Fruit fly (Drosophila melanogaster) whole organism, prepupa: Measurements from ENCODE around the gene Wwox.

Experiments used
- CG10631 ChIP-seq: fragments of 200-800 bp; sonication (Bioruptor generic); optimal IDR thresholded peaks from 2 replicates; lab custom pipeline; 2016; ENCODE audit warnings: missing biosample characterization, missing genetic modification characterization
- CG10669 ChIP-seq: fragments of 200-800 bp; sonication (Bioruptor generic); optimal IDR thresholded peaks from 3 replicates; lab custom pipeline; 2018; ENCODE audit warnings: missing biosample characterization, mild to moderate bottlenecking, missing genetic modification characterization, moderate library complexity
- CG11294 ChIP-seq: fragments of 200-800 bp; sonication (Bioruptor generic); IDR thresholded peaks from 2 replicates; pipeline ENCODE4 v1.3.6; 2022; ENCODE audit warnings: missing biosample characterization, missing genetic modification characterization
- CG15336 ChIP-seq: fragments of 200-800 bp; sonication (Bioruptor generic); IDR thresholded peaks from 2 replicates; pipeline ENCODE4 v1.3.6; 2022; ENCODE audit warnings: missing biosample characterization, missing genetic modification characterization
- CG1621 ChIP-seq: fragments of 200-800 bp; sonication (Bioruptor generic); optimal IDR thresholded peaks from 3 replicates; lab custom pipeline; 2018; ENCODE audit warnings: missing biosample characterization, mild to moderate bottlenecking, missing genetic modification characterization
- CG3032 ChIP-seq: fragments of 200-800 bp; optimal IDR thresholded peaks from 2 replicates; lab custom pipeline; 2019; ENCODE audit warnings: missing biosample characterization, mild to moderate bottlenecking, missing genetic modification characterization, moderate library complexity
- CG31627 ChIP-seq: fragments of 200-800 bp; sonication (Bioruptor generic); optimal IDR thresholded peaks from 3 replicates; lab custom pipeline; 2016; ENCODE audit warnings: missing biosample characterization, missing genetic modification characterization
- CG32006 ChIP-seq: fragments of 200-800 bp; sonication (Bioruptor generic); optimal IDR thresholded peaks from 3 replicates; lab custom pipeline; 2017; ENCODE audit warnings: missing biosample characterization, mild to moderate bottlenecking, missing genetic modification characterization
- CG34406 ChIP-seq: fragments of 200-800 bp; sonication (Bioruptor generic); optimal IDR thresholded peaks from 3 replicates; lab custom pipeline; 2016; ENCODE audit warnings: missing biosample characterization, missing genetic modification characterization
- CG3919 ChIP-seq: fragments of 200-800 bp; sonication (Bioruptor generic); optimal IDR thresholded peaks from 3 replicates; lab custom pipeline; 2016; ENCODE audit warnings: missing biosample characterization, missing genetic modification characterization
- CG4318 ChIP-seq: fragments of 200-800 bp; sonication (Bioruptor generic); optimal IDR thresholded peaks from 3 replicates; lab custom pipeline; 2017; ENCODE audit warnings: missing biosample characterization, mild to moderate bottlenecking, missing genetic modification characterization
- CG6163 ChIP-seq: fragments of 200-800 bp; sonication (Bioruptor generic); IDR thresholded peaks from 3 replicates; pipeline ENCODE4 v1.3.6; 2022; ENCODE audit warnings: missing biosample characterization, missing genetic modification characterization
- CG6276 ChIP-seq: fragments of 200-800 bp; sonication (Bioruptor generic); optimal IDR thresholded peaks from 2 replicates; lab custom pipeline; 2017; ENCODE audit warnings: missing biosample characterization, mild to moderate bottlenecking, missing genetic modification characterization
- CG6792 ChIP-seq: fragments of 200-800 bp; sonication (Bioruptor generic); optimal IDR thresholded peaks from 3 replicates; lab custom pipeline; 2016; ENCODE audit warnings: missing biosample characterization, missing genetic modification characterization
- CG6808 ChIP-seq: fragments of 200-800 bp; sonication (Bioruptor generic); optimal IDR thresholded peaks from 3 replicates; lab custom pipeline; 2017; ENCODE audit warnings: missing biosample characterization, missing genetic modification characterization, mild to moderate bottlenecking, moderate library complexity, missing genetic modification reagents
- CG6854 ChIP-seq: fragments of 200-800 bp; sonication (Bioruptor generic); optimal IDR thresholded peaks from 2 replicates; lab custom pipeline; 2017; ENCODE audit warnings: missing biosample characterization, mild to moderate bottlenecking, missing genetic modification characterization
- CG7368 ChIP-seq: fragments of 200-800 bp; sonication (Bioruptor generic); optimal IDR thresholded peaks from 3 replicates; lab custom pipeline; 2016; ENCODE audit warnings: missing biosample characterization, missing genetic modification characterization
- CG8119 ChIP-seq: fragments of 200-800 bp; sonication (Bioruptor generic); IDR thresholded peaks from 3 replicates; pipeline ENCODE4 v1.3.6; 2022; ENCODE audit warnings: missing biosample characterization, missing genetic modification characterization
- CG8319 ChIP-seq: fragments of 200-800 bp; sonication (Bioruptor generic); optimal IDR thresholded peaks from 3 replicates; lab custom pipeline; 2016; ENCODE audit warnings: missing biosample characterization, missing genetic modification characterization
- CG9139 ChIP-seq: fragments of 200-800 bp; sonication (Bioruptor generic); optimal IDR thresholded peaks from 3 replicates; lab custom pipeline; 2017; ENCODE audit warnings: missing biosample characterization, mild to moderate bottlenecking, missing genetic modification characterization
- Eip75B ChIP-seq: fragments of 200-800 bp; sonication (Bioruptor generic); optimal IDR thresholded peaks from 3 replicates; lab custom pipeline; 2016; ENCODE audit warnings: missing biosample characterization, missing genetic modification characterization
- Eip78C ChIP-seq: fragments of 200-800 bp; sonication (Bioruptor generic); peaks from one replicate; lab custom pipeline; 2016; ENCODE audit warnings: missing biosample characterization, missing genetic modification characterization
- Eip93F ChIP-seq: fragments of 200-800 bp; sonication (Bioruptor generic); optimal IDR thresholded peaks from 2 replicates; lab custom pipeline; 2016; ENCODE audit warnings: missing biosample characterization, mild to moderate bottlenecking, missing genetic modification characterization
- Ets21C ChIP-seq: fragments of 200-800 bp; sonication (Bioruptor generic); optimal IDR thresholded peaks from 3 replicates; lab custom pipeline; 2016; ENCODE audit warnings: missing biosample characterization, missing genetic modification characterization
- Ets96B ChIP-seq: fragments of 200-800 bp; optimal IDR thresholded peaks from 2 replicates; lab custom pipeline; 2019; ENCODE audit warnings: missing biosample characterization, mild to moderate bottlenecking, missing genetic modification characterization, moderate library complexity
- Gug ChIP-seq: fragments of 200-800 bp; sonication (Bioruptor generic); IDR thresholded peaks from 2 replicates; pipeline ENCODE4 v1.3.6; 2022; ENCODE audit warnings: missing biosample characterization, missing genetic modification characterization
- Hr38 ChIP-seq: sonication (Bioruptor generic); optimal IDR thresholded peaks from 2 replicates; lab custom pipeline; 2016; ENCODE audit warnings: missing biosample characterization, missing genetic modification characterization
- Hr4 ChIP-seq: fragments of 200-800 bp; sonication (Bioruptor generic); optimal IDR thresholded peaks from 3 replicates; lab custom pipeline; 2016; ENCODE audit warnings: missing biosample characterization, missing genetic modification characterization
- Lpt ChIP-seq: fragments of 200-800 bp; sonication (Bioruptor generic); optimal IDR thresholded peaks from 3 replicates; lab custom pipeline; 2016; ENCODE audit warnings: missing biosample characterization, missing genetic modification characterization
- Met ChIP-seq: fragments of 200-800 bp; sonication (Bioruptor generic); optimal IDR thresholded peaks from 3 replicates; lab custom pipeline; 2016; ENCODE audit warnings: missing biosample characterization, missing genetic modification characterization
- OdsH ChIP-seq: fragments of 200-800 bp; sonication (Bioruptor generic); optimal IDR thresholded peaks from 3 replicates; lab custom pipeline; 2016; ENCODE audit warnings: missing biosample characterization, missing genetic modification characterization
- Sox102F ChIP-seq: fragments of 200-800 bp; sonication (Bioruptor generic); optimal IDR thresholded peaks from 2 replicates; lab custom pipeline; 2016; ENCODE audit warnings: missing biosample characterization, mild to moderate bottlenecking, missing genetic modification characterization
- Sox14 ChIP-seq: fragments of 200-800 bp; sonication (Bioruptor generic); optimal IDR thresholded peaks from 3 replicates; lab custom pipeline; 2016; ENCODE audit warnings: missing biosample characterization, missing genetic modification characterization
- Sox15 ChIP-seq: fragments of 200-800 bp; sonication (Bioruptor generic); optimal IDR thresholded peaks from 3 replicates; lab custom pipeline; 2016; ENCODE audit warnings: missing biosample characterization, missing genetic modification characterization
- achi ChIP-seq: fragments of 200-800 bp; sonication (Bioruptor generic); optimal IDR thresholded peaks from 3 replicates; lab custom pipeline; 2016; ENCODE audit warnings: missing biosample characterization, missing genetic modification characterization
- acj6 ChIP-seq: fragments of 200-800 bp; sonication (Bioruptor generic); optimal IDR thresholded peaks from 3 replicates; lab custom pipeline; 2016; ENCODE audit warnings: missing biosample characterization, missing genetic modification characterization
- dac ChIP-seq: fragments of 200-800 bp; sonication (Bioruptor generic); optimal IDR thresholded peaks from 2 replicates; lab custom pipeline; 2017; ENCODE audit warnings: missing biosample characterization, mild to moderate bottlenecking, missing genetic modification characterization
- eg ChIP-seq: fragments of 200-800 bp; sonication (Bioruptor generic); IDR thresholded peaks from 3 replicates; pipeline ENCODE4 v1.3.6; 2022; ENCODE audit warnings: missing biosample characterization, missing genetic modification characterization
- esn ChIP-seq: fragments of 200-800 bp; sonication (Bioruptor generic); optimal IDR thresholded peaks from 2 replicates; lab custom pipeline; 2016; ENCODE audit warnings: missing biosample characterization, mild to moderate bottlenecking, missing genetic modification characterization, moderate library complexity
- fd85E ChIP-seq: fragments of 200-800 bp; sonication (Bioruptor generic); optimal IDR thresholded peaks from 3 replicates; lab custom pipeline; 2016; ENCODE audit warnings: missing biosample characterization, missing genetic modification characterization
- net ChIP-seq: fragments of 200-800 bp; sonication (Bioruptor generic); optimal IDR thresholded peaks from 3 replicates; lab custom pipeline; 2016; ENCODE audit warnings: missing biosample characterization, missing genetic modification characterization
- pdm3 ChIP-seq: fragments of 200-800 bp; sonication (Bioruptor generic); optimal IDR thresholded peaks from 3 replicates; lab custom pipeline; 2016; ENCODE audit warnings: missing biosample characterization, missing genetic modification characterization
- salr ChIP-seq, 2 experiments: fragments of 200-800 bp; sonication (Bioruptor generic); optimal IDR thresholded peaks; 3 replicates each; lab custom pipeline; 2016 to 2018; ENCODE audit warnings: missing biosample characterization in 2 of 2, missing genetic modification characterization in 2 of 2, mild to moderate bottlenecking in 1 of 2
- spab ChIP-seq: fragments of 200-800 bp; sonication (Bioruptor generic); optimal IDR thresholded peaks from 2 replicates; lab custom pipeline; 2017; ENCODE audit warnings: missing biosample characterization, mild to moderate bottlenecking, missing genetic modification characterization, missing genetic modification reagents
- ss ChIP-seq, 2 experiments: fragments of 200-800 bp; sonication (Bioruptor generic); optimal IDR thresholded peaks; 2 replicates in 1 of 2; 3 replicates in 1 of 2; lab custom pipeline; 2017 to 2018; ENCODE audit warnings: mild to moderate bottlenecking in 2 of 2, missing biosample characterization in 2 of 2, missing genetic modification characterization in 2 of 2, moderate library complexity in 1 of 2
- vri ChIP-seq: fragments of 200-800 bp; sonication (Bioruptor generic); optimal IDR thresholded peaks from 3 replicates; lab custom pipeline; 2016; ENCODE audit warnings: missing biosample characterization, mild to moderate bottlenecking, missing genetic modification characterization

Wwox gene

dm6 chr2L:7968054-7968453 is 36.0 kb downstream of the Wwox start:
- TF ChIP-seq CG32006 (GFP tag; lab: Kevin White, UChicago): peak; percentile 75
- TF ChIP-seq Gug (GFP tag; lab: Robert Waterston, UW): 0 out of 2 replicates have a peak, but pooled peaks have one; percentile 20
- no peak for TF ChIP-seq fd85E (GFP tag; lab: Kevin White, UChicago)
- TF ChIP-seq Eip75B (GFP tag; lab: Kevin White, UChicago): no peak
- peak; percentile 59 for TF ChIP-seq Hr4 (GFP tag; lab: Kevin White, UChicago)
- TF ChIP-seq CG15336 (GFP tag; lab: Robert Waterston, UW): peak; percentile 66
- no peak for TF ChIP-seq CG8319 (GFP tag; lab: Kevin White, UChicago)
- TF ChIP-seq CG3032 (tag; lab: Kevin White, UChicago): peak; percentile 34
- peak; percentile 18 for TF ChIP-seq OdsH (GFP tag; lab: Kevin White, UChicago)
- TF ChIP-seq CG10669 (GFP tag; lab: Kevin White, UChicago): no peak
- TF ChIP-seq CG4318 (GFP tag; lab: Kevin White, UChicago): peak; percentile 62
- TF ChIP-seq Sox102F: no peak
- peak in 1 of 2 experiments; percentile 45 for TF ChIP-seq salr (GFP tag; optimal IDR thresholded peaks at IDR 0.05; lab: Kevin White, UChicago)
- peak; percentile 44 for TF ChIP-seq Ets96B (tag; lab: Kevin White, UChicago)
- TF ChIP-seq CG31627 (GFP tag; lab: Kevin White, UChicago): no peak
- peak; percentile 84 for TF ChIP-seq Eip78C (GFP tag; lab: Kevin White, UChicago)
- no peak for TF ChIP-seq Met (GFP tag; lab: Kevin White, UChicago)
- no peak for TF ChIP-seq pdm3
- TF ChIP-seq CG3919 (GFP tag; lab: Kevin White, UChicago): peak; percentile 21
- TF ChIP-seq Ets21C (GFP tag; lab: Kevin White, UChicago): no peak
- no peak for TF ChIP-seq Lpt (GFP tag; lab: Kevin White, UChicago)
- peak; percentile 26 for TF ChIP-seq achi (GFP tag; lab: Kevin White, UChicago)
- peak; percentile 27 for TF ChIP-seq spab (GFP tag; lab: Kevin White, UChicago)
- peak in 1 of 2 experiments; percentile 15 for TF ChIP-seq ss (GFP tag; optimal IDR thresholded peaks at IDR 0.05; lab: Kevin White, UChicago)
- peak; percentile 75 for TF ChIP-seq CG8119 (GFP tag; lab: Robert Waterston, UW)
- TF ChIP-seq Hr38: no peak
- TF ChIP-seq CG6163 (GFP tag; lab: Robert Waterston, UW): peak; percentile 60
- no peak for TF ChIP-seq Sox15
- no peak for TF ChIP-seq CG6854 (GFP tag; lab: Kevin White, UChicago)
- no peak for TF ChIP-seq CG7368 (GFP tag; lab: Kevin White, UChicago)
- no peak for TF ChIP-seq CG6808
- TF ChIP-seq CG34406: peak; percentile 10
- no peak for TF ChIP-seq CG1621 (tag; lab: Kevin White, UChicago)
- no peak for TF ChIP-seq esn (GFP tag; lab: Kevin White, UChicago)
- peak; percentile 69 for TF ChIP-seq eg (GFP tag; lab: Robert Waterston, UW)
- TF ChIP-seq acj6 (GFP tag; lab: Kevin White, UChicago): peak; percentile 18
- TF ChIP-seq vri (GFP tag; lab: Kevin White, UChicago): no peak
- peak; percentile 54 for TF ChIP-seq CG6276 (GFP tag; lab: Kevin White, UChicago)
- TF ChIP-seq net (GFP tag; lab: Kevin White, UChicago): no peak
- TF ChIP-seq CG6792: no peak
- TF ChIP-seq CG9139 (GFP tag; lab: Kevin White, UChicago): no peak
- TF ChIP-seq CG11294 (GFP tag; lab: Robert Waterston, UW): peak; percentile 31; the same call in 1 of the 2 replicates
- no peak for TF ChIP-seq dac
- no peak for TF ChIP-seq Eip93F (GFP tag; lab: Kevin White, UChicago)
- no peak for TF ChIP-seq Sox14 (GFP tag; lab: Kevin White, UChicago)
- TF ChIP-seq CG10631 (GFP tag; lab: Kevin White, UChicago): peak; percentile 11
